Fruit fly (Drosophila melanogaster) whole organism, adult: ENCODE results near the gene fru.

Source experiments
- CG11617 ChIP-seq: fragments of 200-800 bp; sonication (Bioruptor generic); optimal IDR thresholded peaks from 2 replicates; lab custom pipeline; 2017; ENCODE audit warnings: mild to moderate bottlenecking, missing biosample characterization, missing genetic modification reagents, missing genetic modification characterization
- CG12768 ChIP-seq: fragments of 200-800 bp; sonication (Bioruptor generic); optimal IDR thresholded peaks from 2 replicates; lab custom pipeline; 2017; ENCODE audit warnings: missing biosample characterization, missing genetic modification characterization, mild to moderate bottlenecking, moderate library complexity, missing genetic modification reagents
- CG14711 ChIP-seq: fragments of 200-800 bp; sonication (Bioruptor generic); optimal IDR thresholded peaks from 2 replicates; lab custom pipeline; 2018; ENCODE audit warnings: missing biosample characterization, mild to moderate bottlenecking, missing genetic modification characterization, moderate library complexity
- CG1620 ChIP-seq: fragments of 200-800 bp; sonication (Bioruptor generic); optimal IDR thresholded peaks from 2 replicates; lab custom pipeline; 2016; ENCODE audit warnings: missing biosample characterization, missing genetic modification characterization
- CG33017 ChIP-seq: fragments of 200-800 bp; sonication (Bioruptor generic); optimal IDR thresholded peaks from 2 replicates; lab custom pipeline; 2018; ENCODE audit warnings: missing biosample characterization, mild to moderate bottlenecking, missing genetic modification characterization, moderate library complexity
- CG5204 ChIP-seq: fragments of 200-800 bp; sonication (Bioruptor generic); optimal IDR thresholded peaks from 2 replicates; lab custom pipeline; 2016; ENCODE audit warnings: missing biosample characterization, missing genetic modification characterization
- CG7045 ChIP-seq: fragments of 200-800 bp; sonication (Bioruptor generic); optimal IDR thresholded peaks from 2 replicates; lab custom pipeline; 2017; ENCODE audit warnings: missing biosample characterization, mild to moderate bottlenecking, missing genetic modification characterization
- CG7101 ChIP-seq: fragments of 200-800 bp; sonication (Bioruptor generic); optimal IDR thresholded peaks from 2 replicates; lab custom pipeline; 2018; ENCODE audit warnings: missing biosample characterization, mild to moderate bottlenecking, missing genetic modification characterization, moderate library complexity
- Clk ChIP-seq: fragments of 200-800 bp; sonication (Bioruptor generic); optimal IDR thresholded peaks from 2 replicates; lab custom pipeline; 2017; ENCODE audit warnings: missing biosample characterization, missing genetic modification characterization
- Crg-1 ChIP-seq: fragments of 200-800 bp; sonication (Bioruptor generic); optimal IDR thresholded peaks from 2 replicates; lab custom pipeline; 2016; ENCODE audit warnings: missing biosample characterization, missing genetic modification characterization
- Hr96 ChIP-seq: fragments of 200-800 bp; sonication (Bioruptor generic); optimal IDR thresholded peaks from 2 replicates; lab custom pipeline; 2016; ENCODE audit warnings: missing biosample characterization, missing genetic modification characterization
- Mnt ChIP-seq: fragments of 200-800 bp; sonication (Bioruptor generic); optimal IDR thresholded peaks from 2 replicates; lab custom pipeline; 2016; ENCODE audit warnings: missing biosample characterization, mild to moderate bottlenecking, missing genetic modification characterization
- bab1 ChIP-seq: fragments of 200-800 bp; sonication (Bioruptor generic); optimal IDR thresholded peaks from 3 replicates; lab custom pipeline; 2019; ENCODE audit warnings: missing biosample characterization, mild to moderate bottlenecking, missing genetic modification characterization, moderate library complexity
- cic ChIP-seq: fragments of 200-800 bp; sonication (Bioruptor generic); optimal IDR thresholded peaks from 2 replicates; lab custom pipeline; 2017; ENCODE audit warnings: missing biosample characterization, mild to moderate bottlenecking, missing genetic modification characterization, moderate library complexity
- cnc ChIP-seq, 2 experiments: fragments of >200 bp; optimal IDR thresholded peaks; 2 replicates each; lab custom pipeline; 2017
- kay ChIP-seq: fragments of 200-800 bp; sonication (Bioruptor generic); peaks from one replicate; lab custom pipeline; 2016; ENCODE audit warnings: missing biosample characterization, missing genetic modification characterization, borderline replicate concordance
- ovo ChIP-seq: fragments of 200-800 bp; sonication (Bioruptor generic); optimal IDR thresholded peaks from 2 replicates; lab custom pipeline; 2016; ENCODE audit warnings: missing biosample characterization, missing genetic modification characterization
- pad ChIP-seq: fragments of 200-800 bp; sonication (Bioruptor generic); optimal IDR thresholded peaks from 3 replicates; lab custom pipeline; 2017; ENCODE audit warnings: missing biosample characterization, missing genetic modification characterization, mild to moderate bottlenecking, moderate library complexity, missing genetic modification reagents
- tj ChIP-seq: fragments of 200-800 bp; sonication (Bioruptor generic); optimal IDR thresholded peaks from 3 replicates; lab custom pipeline; 2017; ENCODE audit warnings: missing biosample characterization, mild to moderate bottlenecking, missing genetic modification characterization, moderate library complexity
- toe ChIP-seq: fragments of 200-800 bp; sonication (Bioruptor generic); optimal IDR thresholded peaks from 2 replicates; lab custom pipeline; 2016; ENCODE audit warnings: missing biosample characterization, missing genetic modification characterization

fru gene

DNA sequence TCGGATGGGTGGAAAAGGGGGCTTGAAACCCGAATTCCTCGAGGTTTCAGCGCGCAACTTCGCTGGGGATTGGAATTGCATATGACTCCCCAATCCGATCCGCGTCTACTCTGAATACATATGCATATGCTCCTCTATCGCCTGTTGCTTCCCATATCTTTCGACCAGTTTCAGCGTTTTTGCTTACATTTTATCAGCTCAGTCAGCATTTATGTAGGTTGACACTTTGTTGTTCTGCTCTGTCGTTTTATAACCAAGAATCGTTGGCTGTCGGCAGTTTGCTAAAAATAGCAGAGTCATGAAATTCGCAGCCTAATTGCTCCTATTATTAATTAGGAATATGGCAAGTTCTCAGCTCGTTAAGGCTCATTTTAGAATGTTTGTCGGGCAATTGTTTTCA lies 149.7 kb downstream of the fru start:
- TF ChIP-seq Crg-1 (GFP tag; lab: Kevin White, UChicago) (no peak), Hr96 (no peak), tj (GFP tag; lab: Kevin White, UChicago) (peak; percentile 100)

dm6 chr3R:18394876-18395275 lies 150.5 kb downstream of the fru start:
- TF ChIP-seq pad (no peak), ovo (no peak), kay (no peak), CG12768 (GFP tag; lab: Kevin White, UChicago) (no peak), cnc (optimal IDR thresholded peaks at IDR 0.05; lab: Kevin White, UChicago) (no peak), CG1620 (GFP tag; lab: Kevin White, UChicago) (no peak), CG14711 (no peak), CG33017 (tag; lab: Kevin White, UChicago) (no peak), bab1 (no peak), toe (GFP tag; lab: Kevin White, UChicago) (no peak), Crg-1 (GFP tag; lab: Kevin White, UChicago) (no peak), CG7101 (tag; lab: Kevin White, UChicago) (no peak), CG7045 (GFP tag; lab: Kevin White, UChicago) (no peak), cic (GFP tag; lab: Kevin White, UChicago) (no peak), Mnt (no peak), CG11617 (GFP tag; lab: Kevin White, UChicago) (no peak), CG5204 (GFP tag; lab: Kevin White, UChicago) (no peak), Clk (GFP tag; lab: Kevin White, UChicago) (no peak), tj (GFP tag; lab: Kevin White, UChicago) (no peak), Hr96 (no peak)

dm6 chr3R:18393436-18393835 lies 151.9 kb downstream of the fru start:
- TF ChIP-seq ovo (no peak), cnc (optimal IDR thresholded peaks at IDR 0.05; lab: Kevin White, UChicago) (no peak), CG5204 (GFP tag; lab: Kevin White, UChicago) (no peak), CG1620 (GFP tag; lab: Kevin White, UChicago) (no peak), bab1 (peak; percentile 32), CG11617 (GFP tag; lab: Kevin White, UChicago) (peak; percentile 76), Hr96 (no peak), CG14711 (peak; percentile 3), CG7045 (GFP tag; lab: Kevin White, UChicago) (no peak), CG12768 (GFP tag; lab: Kevin White, UChicago) (no peak), Mnt (peak; percentile 14), Clk (GFP tag; lab: Kevin White, UChicago) (no peak), Crg-1 (GFP tag; lab: Kevin White, UChicago) (no peak), CG7101 (tag; lab: Kevin White, UChicago) (peak; percentile 71), pad (no peak), kay (no peak), cic (GFP tag; lab: Kevin White, UChicago) (peak; percentile 1), toe (GFP tag; lab: Kevin White, UChicago) (peak; percentile 33), CG33017 (tag; lab: Kevin White, UChicago) (peak; percentile 37), tj (GFP tag; lab: Kevin White, UChicago) (peak; percentile 32)

DNA sequence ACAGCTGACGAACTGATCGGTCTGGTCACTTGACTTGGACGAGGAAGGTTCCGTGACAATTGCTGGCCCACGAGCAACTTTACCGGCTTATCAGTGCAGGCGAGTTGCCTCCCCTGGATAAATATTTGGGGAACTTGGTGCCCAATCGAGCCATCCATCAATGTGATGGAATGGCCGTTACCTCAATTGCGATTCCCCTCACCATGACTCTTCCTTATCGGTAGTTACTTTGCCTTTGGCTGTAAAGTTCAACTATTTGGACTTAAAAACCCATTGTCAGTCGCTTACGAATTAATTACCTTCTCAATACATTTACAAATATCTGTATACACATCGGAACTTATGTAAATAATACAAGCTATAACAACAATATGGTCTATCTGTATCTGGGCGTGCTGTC lies 155.6 kb downstream of the fru start, which contains the start of gene Vha100-4:
Vha100-4 (minus strand) TSS at position 16 of the 400 bp plus-strand sequence.
- TF ChIP-seq Mnt (peak; percentile 15), CG7101 (tag; lab: Kevin White, UChicago) (no peak)

dm6 chr3R:18385593-18385992 lies 159.8 kb downstream of the fru start, which contains the start of gene cona:
TSS of gene cona (plus strand) at chr3R:18385828.
- TF ChIP-seq cnc (optimal IDR thresholded peaks at IDR 0.05; lab: Kevin White, UChicago) (no peak), bab1 (peak; percentile 14)

- no peak for TF ChIP-seq bab1
- TF ChIP-seq tj (GFP tag; lab: Kevin White, UChicago): peak; percentile 45
Observed at dm6 chr3R:18384972-18385371, 160.4 kb downstream of the fru start, which contains the start of gene CG14309. TSS of gene CG14309 (minus strand) at chr3R:18385072.

dm6 chr3R:18381014-18381512 lies 164.3 kb downstream of the fru start, which contains the start of gene CG7675:
TSS of gene CG7675 (minus strand) at chr3R:18381178.
- TF ChIP-seq Hr96 (no peak), tj (GFP tag; lab: Kevin White, UChicago) (peak; percentile 95), bab1 (peak; percentile 52), CG1620 (GFP tag; lab: Kevin White, UChicago) (no peak), CG5204 (GFP tag; lab: Kevin White, UChicago) (no peak), kay (no peak), CG7045 (GFP tag; lab: Kevin White, UChicago) (no peak), CG14711 (no peak), CG11617 (GFP tag; lab: Kevin White, UChicago) (no peak), cic (GFP tag; lab: Kevin White, UChicago) (no peak), Crg-1 (GFP tag; lab: Kevin White, UChicago) (no peak), Mnt (no peak), toe (GFP tag; lab: Kevin White, UChicago) (no peak), CG33017 (tag; lab: Kevin White, UChicago) (no peak)
